Worm (Caenorhabditis elegans): Measurements from ENCODE around the gene alh-12.

DNA sequence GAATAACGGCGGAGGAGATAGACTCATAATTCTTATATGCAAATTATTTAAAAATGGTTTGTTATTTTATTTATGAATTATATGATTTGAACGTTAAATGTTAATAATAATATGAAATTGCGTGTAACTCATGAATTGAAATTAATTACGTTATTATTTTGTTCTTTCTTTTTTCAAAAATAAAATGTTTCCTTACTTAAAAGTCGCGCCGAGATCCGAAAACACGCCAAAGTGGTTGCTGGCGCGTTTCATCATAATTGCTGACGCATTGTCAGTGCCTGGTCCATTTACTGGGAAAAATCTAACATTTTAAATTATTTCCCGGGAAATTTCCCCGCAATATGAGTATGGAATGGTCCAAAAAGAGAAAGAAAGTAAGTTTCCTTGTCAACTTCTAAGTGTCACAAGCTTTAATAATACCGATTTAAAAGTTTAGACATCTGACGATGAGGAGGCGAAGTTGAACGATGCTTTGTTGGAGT lies 45.6 kb downstream of the alh-12 start, which contains the start of the genes C07H6.9 and sap-140:
- TF ChIP-seq ces-1 (GFP tag; optimal IDR thresholded peaks at IDR 0.05) (peak; percentile 24), egl-43 (GFP tag; IDR thresholded peaks at IDR 0.05) (no peak), fos-1 (tag; optimal IDR thresholded peaks at IDR 0.05) (no peak), pha-4 (GFP tag; IDR thresholded peaks at IDR 0.05) (0 out of 2 replicates have a peak, but pooled peaks have one; percentile 24), pha-4 (tag; optimal IDR thresholded peaks at IDR 0.05) (no peak), lin-39 (tag; optimal IDR thresholded peaks at IDR 0.05) (no peak), nhr-76 (tag; optimal IDR thresholded peaks at IDR 0.05) (no peak), nhr-102 (tag; optimal IDR thresholded peaks at IDR 0.05) (peak; percentile 66)

All from whole organism, L4 larva.